Worm (Caenorhabditis elegans): ENCODE results near the gene fbxa-199.

- TF ChIP-seq unc-39 (tag; optimal IDR thresholded peaks at IDR 0.05) (no peak), unc-55 (GFP tag; optimal IDR thresholded peaks at IDR 0.05) (no peak), nhr-11 (tag; optimal IDR thresholded peaks at IDR 0.05) (no peak), snpc-4 (tag; optimal IDR thresholded peaks at IDR 0.05) (no peak), mbf-1 (tag; optimal IDR thresholded peaks at IDR 0.05) (no peak), ztf-11 (tag; optimal IDR thresholded peaks at IDR 0.05) (no peak), egl-27 (tag; optimal IDR thresholded peaks at IDR 0.05) (no peak), nhr-21 (tag; optimal IDR thresholded peaks at IDR 0.05) (no peak), ama-1 (optimal IDR thresholded peaks at IDR 0.05) (no peak), zag-1 (tag; optimal IDR thresholded peaks at IDR 0.05) (no peak), lin-13 (GFP tag; optimal IDR thresholded peaks at IDR 0.05) (no peak), aly-2 (tag; optimal IDR thresholded peaks at IDR 0.05) (no peak), mab-5 (tag; optimal IDR thresholded peaks at IDR 0.05) (no peak), nhr-25 (tag; optimal IDR thresholded peaks at IDR 0.05) (no peak)
These were observed 46.0 kb upstream of the fbxa-199 start, which contains the start of gene T26H5.9 for ce11 chrV:15444615-15445014.

Measured in whole organism, L2 larva.